Fruit fly (Drosophila melanogaster) whole organism, adult: Measurements from ENCODE around the gene Hydr2.

Experiments used
- CG11617 ChIP-seq: fragments of 200-800 bp; sonication (Bioruptor generic); optimal IDR thresholded peaks from 2 replicates; lab custom pipeline; 2017; ENCODE audit warnings: mild to moderate bottlenecking, missing biosample characterization, missing genetic modification reagents, missing genetic modification characterization
- CG12768 ChIP-seq: fragments of 200-800 bp; sonication (Bioruptor generic); optimal IDR thresholded peaks from 2 replicates; lab custom pipeline; 2017; ENCODE audit warnings: missing biosample characterization, missing genetic modification characterization, mild to moderate bottlenecking, moderate library complexity, missing genetic modification reagents
- CG14711 ChIP-seq: fragments of 200-800 bp; sonication (Bioruptor generic); optimal IDR thresholded peaks from 2 replicates; lab custom pipeline; 2018; ENCODE audit warnings: missing biosample characterization, mild to moderate bottlenecking, missing genetic modification characterization, moderate library complexity
- CG1620 ChIP-seq: fragments of 200-800 bp; sonication (Bioruptor generic); optimal IDR thresholded peaks from 2 replicates; lab custom pipeline; 2016; ENCODE audit warnings: missing biosample characterization, missing genetic modification characterization
- CG33017 ChIP-seq: fragments of 200-800 bp; sonication (Bioruptor generic); optimal IDR thresholded peaks from 2 replicates; lab custom pipeline; 2018; ENCODE audit warnings: missing biosample characterization, mild to moderate bottlenecking, missing genetic modification characterization, moderate library complexity
- CG5204 ChIP-seq: fragments of 200-800 bp; sonication (Bioruptor generic); optimal IDR thresholded peaks from 2 replicates; lab custom pipeline; 2016; ENCODE audit warnings: missing biosample characterization, missing genetic modification characterization
- CG7045 ChIP-seq: fragments of 200-800 bp; sonication (Bioruptor generic); optimal IDR thresholded peaks from 2 replicates; lab custom pipeline; 2017; ENCODE audit warnings: missing biosample characterization, mild to moderate bottlenecking, missing genetic modification characterization
- CG7101 ChIP-seq: fragments of 200-800 bp; sonication (Bioruptor generic); optimal IDR thresholded peaks from 2 replicates; lab custom pipeline; 2018; ENCODE audit warnings: missing biosample characterization, mild to moderate bottlenecking, missing genetic modification characterization, moderate library complexity
- Clk ChIP-seq: fragments of 200-800 bp; sonication (Bioruptor generic); optimal IDR thresholded peaks from 2 replicates; lab custom pipeline; 2017; ENCODE audit warnings: missing biosample characterization, missing genetic modification characterization
- Crg-1 ChIP-seq: fragments of 200-800 bp; sonication (Bioruptor generic); optimal IDR thresholded peaks from 2 replicates; lab custom pipeline; 2016; ENCODE audit warnings: missing biosample characterization, missing genetic modification characterization
- Hr96 ChIP-seq: fragments of 200-800 bp; sonication (Bioruptor generic); optimal IDR thresholded peaks from 2 replicates; lab custom pipeline; 2016; ENCODE audit warnings: missing biosample characterization, missing genetic modification characterization
- Mnt ChIP-seq: fragments of 200-800 bp; sonication (Bioruptor generic); optimal IDR thresholded peaks from 2 replicates; lab custom pipeline; 2016; ENCODE audit warnings: missing biosample characterization, mild to moderate bottlenecking, missing genetic modification characterization
- bab1 ChIP-seq: fragments of 200-800 bp; sonication (Bioruptor generic); optimal IDR thresholded peaks from 3 replicates; lab custom pipeline; 2019; ENCODE audit warnings: missing biosample characterization, mild to moderate bottlenecking, missing genetic modification characterization, moderate library complexity
- cic ChIP-seq: fragments of 200-800 bp; sonication (Bioruptor generic); optimal IDR thresholded peaks from 2 replicates; lab custom pipeline; 2017; ENCODE audit warnings: missing biosample characterization, mild to moderate bottlenecking, missing genetic modification characterization, moderate library complexity
- cnc ChIP-seq, 2 experiments: fragments of >200 bp; optimal IDR thresholded peaks; 2 replicates each; lab custom pipeline; 2017
- kay ChIP-seq: fragments of 200-800 bp; sonication (Bioruptor generic); peaks from one replicate; lab custom pipeline; 2016; ENCODE audit warnings: missing biosample characterization, missing genetic modification characterization, borderline replicate concordance
- ovo ChIP-seq: fragments of 200-800 bp; sonication (Bioruptor generic); optimal IDR thresholded peaks from 2 replicates; lab custom pipeline; 2016; ENCODE audit warnings: missing biosample characterization, missing genetic modification characterization
- pad ChIP-seq: fragments of 200-800 bp; sonication (Bioruptor generic); optimal IDR thresholded peaks from 3 replicates; lab custom pipeline; 2017; ENCODE audit warnings: missing biosample characterization, missing genetic modification characterization, mild to moderate bottlenecking, moderate library complexity, missing genetic modification reagents
- tj ChIP-seq: fragments of 200-800 bp; sonication (Bioruptor generic); optimal IDR thresholded peaks from 3 replicates; lab custom pipeline; 2017; ENCODE audit warnings: missing biosample characterization, mild to moderate bottlenecking, missing genetic modification characterization, moderate library complexity
- toe ChIP-seq: fragments of 200-800 bp; sonication (Bioruptor generic); optimal IDR thresholded peaks from 2 replicates; lab custom pipeline; 2016; ENCODE audit warnings: missing biosample characterization, missing genetic modification characterization

Gene Hydr2

dm6 chr2L:3166710-3167109 lies 3.3 kb downstream of the Hydr2 start:
- TF ChIP-seq tj (GFP tag; lab: Kevin White, UChicago) = peak; percentile 77
- TF ChIP-seq bab1 (GFP tag; lab: Kevin White, UChicago) = no peak

dm6 chr2L:3170949-3171579 lies 7.6 kb downstream of the Hydr2 start, which contains the start of gene CG44002:
Gene CG44002 (minus strand): TSS chr2L:3171092.
- TF ChIP-seq bab1 (GFP tag; lab: Kevin White, UChicago) (peak; percentile 32), CG11617 (no peak), kay (GFP tag; lab: Kevin White, UChicago) (peak; percentile 86)

dm6 chr2L:3172745-3173271 lies 9.4 kb downstream of the Hydr2 start:
- TF ChIP-seq CG7101 (peak; percentile 50), cic (peak; percentile 56), CG1620 (GFP tag; lab: Kevin White, UChicago) (no peak), tj (GFP tag; lab: Kevin White, UChicago) (no peak), CG14711 (tag; lab: Kevin White, UChicago) (peak; percentile 28), ovo (GFP tag; lab: Kevin White, UChicago) (no peak), toe (GFP tag; lab: Kevin White, UChicago) (no peak), CG33017 (tag; lab: Kevin White, UChicago) (peak; percentile 46), Crg-1 (GFP tag; lab: Kevin White, UChicago) (no peak), Hr96 (GFP tag; lab: Kevin White, UChicago) (no peak), CG12768 (GFP tag; lab: Kevin White, UChicago) (peak; percentile 50), CG5204 (GFP tag; lab: Kevin White, UChicago) (no peak), CG11617 (no peak), Clk (GFP tag; lab: Kevin White, UChicago) (no peak), CG7045 (GFP tag; lab: Kevin White, UChicago) (peak; percentile 28), kay (GFP tag; lab: Kevin White, UChicago) (peak; percentile 81), pad (peak; percentile 76), bab1 (GFP tag; lab: Kevin White, UChicago) (peak; percentile 72), Mnt (peak; percentile 14), cnc (optimal IDR thresholded peaks at IDR 0.05; lab: Kevin White, UChicago) (no peak)

dm6 chr2L:3173740-3174139 lies 10.3 kb downstream of the Hydr2 start, which contains the start of the genes CG31698 and CG15404:
Gene CG31698 (minus strand): TSS chr2L:3173840.
Gene CG15404 (plus strand): TSS chr2L:3173972.
- TF ChIP-seq kay (GFP tag; lab: Kevin White, UChicago) (no peak), cic (no peak), Clk (GFP tag; lab: Kevin White, UChicago) (no peak), CG1620 (GFP tag; lab: Kevin White, UChicago) (no peak), CG7101 (no peak), CG11617 (no peak), CG7045 (GFP tag; lab: Kevin White, UChicago) (no peak), tj (GFP tag; lab: Kevin White, UChicago) (no peak)

dm6 chr2L:3179654-3180053 lies 16.2 kb downstream of the Hydr2 start:
- TF ChIP-seq cic (no peak), Crg-1 (GFP tag; lab: Kevin White, UChicago) (no peak), pad (no peak), CG7045 (GFP tag; lab: Kevin White, UChicago) (no peak), CG12768 (GFP tag; lab: Kevin White, UChicago) (no peak), CG33017 (tag; lab: Kevin White, UChicago) (no peak), CG5204 (GFP tag; lab: Kevin White, UChicago) (no peak), Clk (GFP tag; lab: Kevin White, UChicago) (no peak)

- TF ChIP-seq ovo (GFP tag; lab: Kevin White, UChicago) (no peak), Crg-1 (GFP tag; lab: Kevin White, UChicago) (no peak), kay (GFP tag; lab: Kevin White, UChicago) (no peak)
Observed at dm6 chr2L:3183205-3183604, 19.8 kb downstream of the Hydr2 start.

- TF ChIP-seq bab1 (GFP tag; lab: Kevin White, UChicago) (no peak), CG14711 (tag; lab: Kevin White, UChicago) (no peak), CG11617 (no peak), cnc (optimal IDR thresholded peaks at IDR 0.05; lab: Kevin White, UChicago) (no peak), ovo (GFP tag; lab: Kevin White, UChicago) (no peak), Hr96 (GFP tag; lab: Kevin White, UChicago) (no peak), tj (GFP tag; lab: Kevin White, UChicago) (no peak), Mnt (no peak), kay (GFP tag; lab: Kevin White, UChicago) (no peak), pad (no peak), CG33017 (tag; lab: Kevin White, UChicago) (no peak), CG12768 (GFP tag; lab: Kevin White, UChicago) (no peak), toe (GFP tag; lab: Kevin White, UChicago) (no peak), cic (no peak), CG5204 (GFP tag; lab: Kevin White, UChicago) (no peak)
Observed at dm6 chr2L:3188875-3189274, 25.4 kb downstream of the Hydr2 start.
